Worm (Caenorhabditis elegans) whole organism, L4/young adult: Measurements from ENCODE around the gene cest-2.1.
A peak's percentile ranks its signal among the peaks of the same experiment; 100 is the strongest.

Source experiments
- W03F9.2 ChIP-seq: fragments of 150-350 bp; optimal IDR thresholded peaks from 2 replicates; lab custom pipeline; 2014; ENCODE audit warnings: missing biosample characterization, missing genetic modification characterization
- dao-5 ChIP-seq: sonication (generic microtip); optimal IDR thresholded peaks from 2 replicates; lab custom pipeline; 2016; ENCODE audit warnings: missing genotype, missing genetic modification characterization, moderate library complexity, missing compliant biosample characterization
- him-1 ChIP-seq: sonication (generic microtip); optimal IDR thresholded peaks from 2 replicates; lab custom pipeline; 2016; ENCODE audit warnings: missing genotype, missing genetic modification reagents, missing genetic modification characterization, missing compliant biosample characterization

DNA sequence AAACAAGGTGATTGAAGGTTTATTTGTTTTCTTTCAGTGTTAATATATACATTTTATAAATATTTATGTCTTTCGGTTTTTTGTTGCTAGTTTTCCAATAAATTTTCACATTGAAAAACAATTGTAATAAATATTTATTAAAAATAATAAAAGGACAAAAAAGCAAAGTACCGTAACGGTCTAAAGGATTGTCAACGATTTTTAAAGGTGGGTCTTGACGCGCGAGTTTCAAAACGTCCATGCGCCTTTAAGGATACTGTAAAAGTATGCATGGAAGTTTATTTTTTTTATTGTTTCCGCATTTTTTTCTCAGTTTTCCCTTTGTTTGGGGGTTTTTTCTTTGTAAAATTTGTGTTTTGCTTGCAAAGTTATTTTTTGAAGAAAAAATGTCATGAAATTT lies 21.6 kb upstream of the cest-2.1 start:
- no peak for TF ChIP-seq him-1 (tag; lab: Kevin White, UChicago)
- TF ChIP-seq dao-5 (tag; lab: Kevin White, UChicago): no peak
- TF ChIP-seq W03F9.2: peak; percentile 55
